Worm (Caenorhabditis elegans): ENCODE data around the gene ceh-51.

DNA sequence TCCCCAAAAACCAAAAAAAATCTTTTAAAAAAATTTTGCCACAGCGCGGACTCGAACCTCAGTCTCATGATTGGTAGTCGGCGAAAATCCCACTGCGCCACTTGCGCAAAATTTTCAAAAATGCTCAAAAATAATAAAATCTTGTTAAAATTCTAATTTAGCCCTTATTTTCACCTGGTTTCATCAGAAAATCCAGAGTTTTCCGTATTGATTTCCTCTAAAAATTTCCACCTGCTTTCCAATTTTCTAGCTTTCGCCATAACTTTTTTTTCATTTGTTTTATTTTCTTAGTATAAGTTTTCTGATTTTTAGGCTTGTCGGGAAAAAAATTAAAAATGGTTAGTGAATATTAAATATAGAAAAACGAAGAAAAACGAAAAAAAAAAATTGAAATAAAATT is 46.6 kb upstream of the ceh-51 start:
- TF ChIP-seq tbx-7 (tag; optimal IDR thresholded peaks at IDR 0.05): no peak
- TF ChIP-seq ceh-2 (tag; optimal IDR thresholded peaks at IDR 0.05): no peak

Data from whole organism, late embryonic.